Fruit fly (Drosophila melanogaster) whole organism, embryonic: ENCODE data around the gene CG1983.

Source experiments
- Adf1 ChIP-seq: fragments of 200-800 bp; sonication (Bioruptor generic); IDR thresholded peaks from 2 replicates; pipeline ENCODE4 v1.3.6; 2022; ENCODE audit warnings: missing biosample characterization, missing genetic modification characterization
- CG11247 ChIP-seq: fragments of 200-800 bp; sonication (Bioruptor generic); IDR thresholded peaks from 2 replicates; pipeline ENCODE4 v1.3.6; 2022; ENCODE audit warnings: missing biosample characterization, missing genetic modification characterization
- CG12071 ChIP-seq: fragments of 200-800 bp; sonication (Bioruptor generic); optimal IDR thresholded peaks from 3 replicates; lab custom pipeline; 2018; ENCODE audit warnings: missing biosample characterization, mild to moderate bottlenecking, missing genetic modification characterization
- CG16815 ChIP-seq: fragments of 200-800 bp; sonication (Bioruptor generic); optimal IDR thresholded peaks from 3 replicates; lab custom pipeline; 2017; ENCODE audit warnings: missing biosample characterization, mild to moderate bottlenecking, missing genetic modification characterization
- CG30403 ChIP-seq: fragments of 200-800 bp; sonication (Bioruptor generic); optimal IDR thresholded peaks from 3 replicates; lab custom pipeline; 2016; ENCODE audit warnings: missing biosample characterization, missing genetic modification characterization
- CG32532 ChIP-seq: fragments of 200-800 bp; sonication (Bioruptor generic); IDR thresholded peaks from 2 replicates; pipeline ENCODE4 v1.3.6; 2022; ENCODE audit warnings: missing biosample characterization, missing genetic modification characterization
- CG34376 ChIP-seq: fragments of 200-800 bp; sonication (Bioruptor generic); optimal IDR thresholded peaks from 2 replicates; lab custom pipeline; 2018; ENCODE audit warnings: missing biosample characterization, mild to moderate bottlenecking, missing genetic modification characterization
- CG3995 ChIP-seq: fragments of 200-800 bp; sonication (Bioruptor generic); optimal IDR thresholded peaks from 3 replicates; lab custom pipeline; 2016; ENCODE audit warnings: missing biosample characterization, missing genetic modification characterization
- CG4360 ChIP-seq: fragments of 200-800 bp; sonication (Bioruptor generic); IDR thresholded peaks from 2 replicates; pipeline ENCODE4 v1.3.6; 2022; ENCODE audit warnings: missing biosample characterization, missing genetic modification characterization
- CG4707 ChIP-seq: fragments of 200-800 bp; sonication (Bioruptor generic); optimal IDR thresholded peaks from 2 replicates; lab custom pipeline; 2018; ENCODE audit warnings: missing biosample characterization, mild to moderate bottlenecking, missing genetic modification characterization, moderate library complexity
- CG5180 ChIP-seq: fragments of 200-800 bp; sonication (Bioruptor generic); optimal IDR thresholded peaks from 3 replicates; lab custom pipeline; 2017; ENCODE audit warnings: missing biosample characterization, missing genetic modification characterization, mild to moderate bottlenecking, moderate library complexity, missing genetic modification reagents
- CG5245 ChIP-seq: fragments of 200-800 bp; sonication (Bioruptor generic); optimal IDR thresholded peaks from 3 replicates; lab custom pipeline; 2016; ENCODE audit warnings: missing biosample characterization, missing genetic modification characterization
- CG6689 ChIP-seq: fragments of 200-800 bp; sonication (Bioruptor generic); IDR thresholded peaks from 2 replicates; pipeline ENCODE4 v1.3.6; 2022; ENCODE audit warnings: missing biosample characterization, missing genetic modification characterization
- CG6791 ChIP-seq: fragments of 200-800 bp; sonication (Bioruptor generic); IDR thresholded peaks from 3 replicates; pipeline ENCODE4 v1.3.6; 2022; ENCODE audit warnings: missing biosample characterization, missing genetic modification characterization; ENCODE audit not compliant: partially characterized antibody
- CG8290 ChIP-seq, 3 experiments: fragments of 200-800 bp; sonication (Bioruptor generic); optimal IDR thresholded peaks; 2 replicates each; lab custom pipeline; 2016 to 2019; ENCODE audit warnings: missing biosample characterization in 3 of 3, missing genetic modification characterization in 3 of 3, mild to moderate bottlenecking in 2 of 3, moderate library complexity in 1 of 3
- CG8359 ChIP-seq: fragments of 200-800 bp; sonication (Bioruptor generic); optimal IDR thresholded peaks from 2 replicates; lab custom pipeline; 2017; ENCODE audit warnings: missing biosample characterization, mild to moderate bottlenecking, missing genetic modification characterization, borderline replicate concordance
- CG8944 ChIP-seq: fragments of 200-800 bp; sonication (Bioruptor generic); optimal IDR thresholded peaks from 3 replicates; lab custom pipeline; 2016; ENCODE audit warnings: missing biosample characterization, missing genetic modification characterization
- CG9215 ChIP-seq: fragments of 200-800 bp; sonication (Bioruptor generic); IDR thresholded peaks from 2 replicates; pipeline ENCODE4 v1.3.6; 2022; ENCODE audit warnings: missing biosample characterization, missing genetic modification characterization
- CG9609 ChIP-seq: fragments of 200-800 bp; sonication (Bioruptor generic); optimal IDR thresholded peaks from 3 replicates; lab custom pipeline; 2016; ENCODE audit warnings: missing biosample characterization, missing genetic modification characterization
- Dek ChIP-seq: fragments of 200-800 bp; sonication (Bioruptor generic); optimal IDR thresholded peaks from 3 replicates; lab custom pipeline; 2019; ENCODE audit warnings: missing biosample characterization, mild to moderate bottlenecking, missing genetic modification characterization, moderate library complexity
- HHEX ChIP-seq: fragments of 200-800 bp; sonication (Bioruptor generic); optimal IDR thresholded peaks from 3 replicates; lab custom pipeline; 2017; ENCODE audit warnings: missing biosample characterization, mild to moderate bottlenecking, missing genetic modification characterization, missing genetic modification reagents
- HLH3B ChIP-seq: fragments of 200-800 bp; sonication (Bioruptor generic); IDR thresholded peaks from 2 replicates; pipeline ENCODE4 v1.3.6; 2022; ENCODE audit warnings: missing biosample characterization, missing genetic modification characterization
- Hmr ChIP-seq: fragments of 200-800 bp; sonication (Bioruptor generic); optimal IDR thresholded peaks from 3 replicates; lab custom pipeline; 2017; ENCODE audit warnings: mild to moderate bottlenecking, missing biosample characterization, missing genetic modification reagents, missing genetic modification characterization
- Hmx ChIP-seq: fragments of 200-800 bp; sonication (Bioruptor generic); optimal IDR thresholded peaks from 2 replicates; lab custom pipeline; 2016; ENCODE audit warnings: missing biosample characterization, missing genetic modification characterization
- Hr51 ChIP-seq, 2 experiments: fragments of 200-800 bp; sonication (Bioruptor generic); optimal IDR thresholded peaks; 2 replicates in 1 of 2; 3 replicates in 1 of 2; lab custom pipeline; 2016 to 2018; ENCODE audit warnings: missing biosample characterization in 2 of 2, missing genetic modification characterization in 2 of 2, mild to moderate bottlenecking in 1 of 2, moderate library complexity in 1 of 2
- Hsf ChIP-seq: fragments of 200-800 bp; sonication (Bioruptor generic); optimal IDR thresholded peaks from 3 replicates; lab custom pipeline; 2016; ENCODE audit warnings: missing biosample characterization, missing genetic modification characterization
- Nf-YC ChIP-seq: fragments of 200-800 bp; optimal IDR thresholded peaks from 3 replicates; lab custom pipeline; 2019; ENCODE audit warnings: missing biosample characterization, mild to moderate bottlenecking, missing genetic modification characterization, moderate library complexity
- Opbp ChIP-seq: fragments of 200-800 bp; sonication (Bioruptor generic); IDR thresholded peaks from 3 replicates; pipeline ENCODE4 v1.3.6; 2022; ENCODE audit warnings: missing biosample characterization, missing genetic modification characterization; ENCODE audit not compliant: partially characterized antibody
- Pdp1 ChIP-seq, 2 experiments: fragments of 200-800 bp; sonication (Bioruptor generic); optimal IDR thresholded peaks; 3 replicates each; lab custom pipeline; 2016; ENCODE audit warnings: missing biosample characterization in 2 of 2, missing genetic modification characterization in 2 of 2, mild to moderate bottlenecking in 1 of 2, moderate library complexity in 1 of 2
- Poxn ChIP-seq: fragments of 200-800 bp; sonication (Bioruptor generic); IDR thresholded peaks from 2 replicates; pipeline ENCODE4 v1.3.6; 2022; ENCODE audit warnings: missing biosample characterization, missing genetic modification characterization
- Rx ChIP-seq: fragments of 200-800 bp; sonication (Bioruptor generic); IDR thresholded peaks from 2 replicates; pipeline ENCODE4 v1.3.6; 2022; ENCODE audit warnings: missing biosample characterization, missing genetic modification characterization
- Scr ChIP-seq: fragments of 200-800 bp; sonication (Bioruptor generic); IDR thresholded peaks from 2 replicates; pipeline ENCODE4 v1.3.6; 2022; ENCODE audit warnings: missing biosample characterization, missing genetic modification characterization; ENCODE audit not compliant: partially characterized antibody
- Tbp ChIP-seq: fragments of >200 bp; optimal IDR thresholded peaks from 2 replicates; lab custom pipeline; 2018; ENCODE audit warnings: missing biosample characterization, missing genetic modification characterization
- ara ChIP-seq: fragments of 200-800 bp; sonication (Bioruptor generic); IDR thresholded peaks from 2 replicates; pipeline ENCODE4 v1.3.6; 2022; ENCODE audit warnings: missing biosample characterization, missing genetic modification characterization
- ato ChIP-seq: fragments of 200-800 bp; sonication (Bioruptor generic); IDR thresholded peaks from 2 replicates; pipeline ENCODE4 v1.3.6; 2022; ENCODE audit warnings: missing biosample characterization, missing genetic modification characterization; ENCODE audit not compliant: partially characterized antibody
- az2 ChIP-seq: fragments of 200-800 bp; sonication (Bioruptor generic); optimal IDR thresholded peaks from 3 replicates; lab custom pipeline; 2016; ENCODE audit warnings: missing biosample characterization, missing genetic modification characterization
- bigmax ChIP-seq: fragments of 200-800 bp; sonication (Bioruptor generic); optimal IDR thresholded peaks from 2 replicates; lab custom pipeline; 2018; ENCODE audit warnings: missing biosample characterization, mild to moderate bottlenecking, missing genetic modification characterization
- bowl ChIP-seq: fragments of 200-800 bp; sonication (Bioruptor generic); IDR thresholded peaks from 2 replicates; pipeline ENCODE4 v1.3.6; 2022; ENCODE audit warnings: missing biosample characterization, missing genetic modification characterization
- btn ChIP-seq: fragments of 200-800 bp; sonication (Bioruptor generic); optimal IDR thresholded peaks from 2 replicates; lab custom pipeline; 2016; ENCODE audit warnings: missing biosample characterization, missing genetic modification characterization
- cad ChIP-seq: fragments of >200 bp; optimal IDR thresholded peaks from 2 replicates; lab custom pipeline; 2017; ENCODE audit warnings: missing biosample characterization, missing genetic modification characterization
- caup ChIP-seq: fragments of 200-800 bp; sonication (Bioruptor generic); optimal IDR thresholded peaks from 3 replicates; lab custom pipeline; 2017; ENCODE audit warnings: missing biosample characterization, mild to moderate bottlenecking, missing genetic modification characterization, moderate library complexity; ENCODE audit not compliant: severe bottlenecking
- crc ChIP-seq: fragments of 200-800 bp; sonication (Bioruptor generic); optimal IDR thresholded peaks from 2 replicates; lab custom pipeline; 2016; ENCODE audit warnings: missing biosample characterization, missing genetic modification characterization
- dpn ChIP-seq, 2 experiments: fragments of 200-800 bp; sonication (Bioruptor generic); optimal IDR thresholded peaks; 3 replicates each; lab custom pipeline; 2016; ENCODE audit warnings: missing biosample characterization in 2 of 2, missing genetic modification characterization in 2 of 2
- fru ChIP-seq: fragments of >200 bp; optimal IDR thresholded peaks from 2 replicates; lab custom pipeline; 2017
- hth ChIP-seq: fragments of >200 bp; optimal IDR thresholded peaks from 2 replicates; lab custom pipeline; 2017; ENCODE audit warnings: inconsistent platforms
- jing ChIP-seq: fragments of 200-800 bp; sonication (Bioruptor generic); optimal IDR thresholded peaks from 2 replicates; lab custom pipeline; 2018; ENCODE audit warnings: missing biosample characterization, mild to moderate bottlenecking, missing genetic modification characterization
- onecut ChIP-seq: fragments of 200-800 bp; sonication (Bioruptor generic); IDR thresholded peaks from 2 replicates; pipeline ENCODE4 v1.3.6; 2022; ENCODE audit warnings: missing biosample characterization, missing genetic modification characterization
- ro ChIP-seq: fragments of 200-800 bp; sonication (Bioruptor generic); IDR thresholded peaks from 2 replicates; pipeline ENCODE4 v1.3.6; 2022; ENCODE audit warnings: missing biosample characterization, missing genetic modification characterization
- salm ChIP-seq: fragments of 200-800 bp; sonication (Bioruptor generic); optimal IDR thresholded peaks from 2 replicates; lab custom pipeline; 2018; ENCODE audit warnings: missing biosample characterization, mild to moderate bottlenecking, missing genetic modification characterization
- slp2 ChIP-seq: fragments of 200-800 bp; sonication (Bioruptor generic); optimal IDR thresholded peaks from 2 replicates; lab custom pipeline; 2016; ENCODE audit warnings: missing biosample characterization, missing genetic modification characterization
- usp ChIP-seq: fragments of >200 bp; optimal IDR thresholded peaks from 2 replicates; lab custom pipeline; 2017; ENCODE audit warnings: missing biosample characterization, missing genetic modification characterization

CG1983 gene

DNA sequence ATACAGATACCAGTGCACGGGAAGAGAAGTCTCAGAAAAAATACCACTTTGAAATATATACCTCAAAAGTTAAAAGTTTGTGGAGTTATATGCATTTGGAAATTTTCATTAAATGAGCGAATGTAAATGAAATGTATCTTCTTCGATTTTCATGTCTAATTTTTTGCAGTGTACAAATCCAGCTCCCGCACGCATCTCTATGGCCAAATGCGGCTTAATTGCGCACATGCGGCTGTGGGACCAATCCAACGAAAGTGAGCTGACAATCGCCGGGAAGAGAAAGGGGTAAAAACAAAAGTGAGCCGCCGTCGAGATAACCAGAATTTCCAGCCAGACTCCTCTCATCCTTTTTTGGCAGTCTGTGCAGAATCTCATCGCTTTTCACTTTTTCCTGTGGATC, 13.3 kb downstream of the CG1983 start (continued):
- TF ChIP-seq CG9609 (GFP tag; lab: Kevin White, UChicago) (no peak), az2 (GFP tag; lab: Kevin White, UChicago) (peak; percentile 35), onecut (GFP tag; lab: Robert Waterston, UW) (no peak), usp (GFP tag; lab: Kevin White, UChicago) (no peak), CG4707 (GFP tag; lab: Kevin White, UChicago) (peak; percentile 16), salm (no peak), Poxn (no peak), CG34376 (GFP tag; lab: Kevin White, UChicago) (no peak), dpn (GFP tag; optimal IDR thresholded peaks at IDR 0.05; lab: Kevin White, UChicago) (peak; percentile 5 to 35), ara (GFP tag; lab: Robert Waterston, UW) (peak; percentile 48; the same call in 1 of the 2 replicates), btn (GFP tag; lab: Kevin White, UChicago) (peak; percentile 27), Hr51 (GFP tag; optimal IDR thresholded peaks at IDR 0.05; lab: Kevin White, UChicago) (peak in 1 of 2 experiments; percentile 49), HHEX (GFP tag; lab: Kevin White, UChicago) (no peak), CG16815 (GFP tag; lab: Kevin White, UChicago) (no peak), Hmr (no peak), Tbp (GFP tag; lab: Kevin White, UChicago) (no peak), CG8359 (GFP tag; lab: Kevin White, UChicago) (no peak), CG9215 (GFP tag; lab: Robert Waterston, UW) (no peak), CG4360 (GFP tag; lab: Robert Waterston, UW) (no peak), caup (GFP tag; lab: Kevin White, UChicago) (no peak), CG32532 (GFP tag; lab: Robert Waterston, UW) (no peak), CG3995 (GFP tag; lab: Kevin White, UChicago) (no peak), Hsf (GFP tag; lab: Kevin White, UChicago) (peak; percentile 30), HLH3B (GFP tag; lab: Robert Waterston, UW) (peak; percentile 64), crc (GFP tag; lab: Kevin White, UChicago) (no peak), CG12071 (no peak), CG6791 (GFP tag; lab: Robert Waterston, UW) (no peak), jing (GFP tag; lab: Kevin White, UChicago) (no peak), slp2 (GFP tag; lab: Kevin White, UChicago) (peak; percentile 17), CG5180 (GFP tag; lab: Kevin White, UChicago) (no peak), bowl (GFP tag; lab: Robert Waterston, UW) (0 out of 2 replicates have a peak, but pooled peaks have one; percentile 11), CG30403 (peak; percentile 32), Opbp (GFP tag; lab: Robert Waterston, UW) (no peak), ro (GFP tag; lab: Robert Waterston, UW) (no peak), cad (GFP tag; lab: Kevin White, UChicago) (no peak), bigmax (GFP tag; lab: Kevin White, UChicago) (no peak), hth (lab: Kevin White, UChicago) (no peak), Nf-YC (tag; lab: Kevin White, UChicago) (no peak), CG11247 (GFP tag; lab: Robert Waterston, UW) (no peak), CG8944 (GFP tag; lab: Kevin White, UChicago) (no peak), Scr (GFP tag; lab: Robert Waterston, UW) (no peak), CG5245 (GFP tag; lab: Kevin White, UChicago) (no peak), ato (GFP tag; lab: Robert Waterston, UW) (no peak), fru (no peak), Rx (GFP tag; lab: Robert Waterston, UW) (peak; percentile 36; the same call in 1 of the 2 replicates), CG6689 (peak; percentile 38; the same call in 1 of the 2 replicates), CG8290 (GFP tag; optimal IDR thresholded peaks at IDR 0.05; lab: Kevin White, UChicago) (no peak), CG8290 (tag; optimal IDR thresholded peaks at IDR 0.05; lab: Kevin White, UChicago) (no peak), Pdp1 (GFP tag; optimal IDR thresholded peaks at IDR 0.05; lab: Kevin White, UChicago) (peak in 1 of 2 experiments; percentile 26), Hmx (GFP tag; lab: Kevin White, UChicago) (no peak), Adf1 (no peak), Dek (tag; lab: Kevin White, UChicago) (no peak)
